Worm (Caenorhabditis elegans): Measurements from ENCODE around the gene ZK742.7.

The ZK742.7 gene

DNA sequence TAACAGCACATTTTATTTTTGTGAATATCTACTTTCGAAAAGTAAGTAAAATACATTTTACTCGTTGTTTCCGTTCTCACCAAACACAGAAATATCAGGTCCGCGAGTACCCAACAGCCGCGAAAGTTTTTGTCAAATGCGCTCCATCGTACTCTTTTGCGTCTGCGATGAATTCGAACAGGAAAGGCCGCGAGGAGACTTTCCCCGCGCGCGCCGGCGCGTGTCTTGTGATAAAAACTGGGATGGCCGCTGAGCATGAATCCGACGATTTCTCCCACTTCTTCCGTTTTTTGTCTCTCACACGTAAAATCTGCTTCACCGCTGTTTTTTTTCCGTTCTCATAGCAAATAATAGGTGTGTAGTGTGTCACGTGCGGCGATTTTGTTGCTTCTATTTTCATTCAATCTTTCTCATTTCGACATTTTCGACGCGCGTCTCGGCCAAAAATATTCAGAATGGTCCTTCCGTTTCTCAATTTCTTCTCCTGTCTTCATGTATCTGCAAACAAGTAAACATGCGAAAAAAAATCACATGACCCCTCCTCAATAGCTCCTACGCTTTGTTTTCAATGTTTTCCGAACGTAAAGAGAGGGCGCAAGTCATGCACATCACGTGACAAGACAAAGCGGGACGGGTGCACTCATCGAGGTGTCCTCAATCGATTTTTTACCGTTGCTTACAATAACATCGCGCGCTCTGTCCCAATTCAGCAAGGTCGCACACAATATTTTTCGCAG is 6.1 kb downstream of the ZK742.7 start, which contains the start of gene uvs-1 (continued):
- TF ChIP-seq snpc-1.1 (tag; optimal IDR thresholded peaks at IDR 0.05; ENCODE audit: insufficient read depth): no peak

- TF ChIP-seq dpff-1 (tag; optimal IDR thresholded peaks at IDR 0.05): no peak
- TF ChIP-seq gei-17 (GFP tag; optimal IDR thresholded peaks at IDR 0.05): no peak
- no peak for TF ChIP-seq ztf-28 (GFP tag; IDR thresholded peaks at IDR 0.05)
- no peak for TF ChIP-seq zfh-2 (GFP tag; conservative IDR thresholded peaks at IDR 0.05)
- 0 out of 2 replicates have a peak, but pooled peaks have one; percentile 33 for TF ChIP-seq F37B4.10 (GFP tag; IDR thresholded peaks at IDR 0.05)
- TF ChIP-seq hmg-1.2 (GFP tag; IDR thresholded peaks at IDR 0.05): no peak
- no peak for TF ChIP-seq athp-1 (tag; optimal IDR thresholded peaks at IDR 0.05)
- TF ChIP-seq nhr-80 (tag; optimal IDR thresholded peaks at IDR 0.05): no peak
- no peak for TF ChIP-seq cebp-1 (GFP tag; IDR thresholded peaks at IDR 0.05)
- TF ChIP-seq cebp-1 (tag; optimal IDR thresholded peaks at IDR 0.05): peak; percentile 47
Observed at ce11 chrV:7804801-7805163, 6.6 kb downstream of the ZK742.7 start, which contains the start of gene xpo-1. TSS of gene xpo-1 (plus strand) at chrV:7805064.

- no peak for TF ChIP-seq F39B2.1 (GFP tag; IDR thresholded peaks at IDR 0.05)
- no peak for TF ChIP-seq nhr-27 (tag; optimal IDR thresholded peaks at IDR 0.05)
- no peak for TF ChIP-seq ets-4 (GFP tag; optimal IDR thresholded peaks at IDR 0.05)
- no peak for TF ChIP-seq rcor-1 (GFP tag; IDR thresholded peaks at IDR 0.05)
- TF ChIP-seq egrh-3 (GFP tag; IDR thresholded peaks at IDR 0.05): no peak
Observed at ce11 chrV:7806629-7807028, 8.4 kb downstream of the ZK742.7 start.

ce11 chrV:7808444-7808843 is 10.3 kb downstream of the ZK742.7 start:
- no peak for TF ChIP-seq ZK185.1 (tag; optimal IDR thresholded peaks at IDR 0.05; ENCODE audit: poor library complexity, severe bottlenecking)
- no peak for TF ChIP-seq nhr-27 (tag; optimal IDR thresholded peaks at IDR 0.05)
- 0 out of 2 replicates have a peak, but pooled peaks have one; percentile 15 for TF ChIP-seq madf-6 (GFP tag; IDR thresholded peaks at IDR 0.05)
- TF ChIP-seq dpl-1 (GFP tag; optimal IDR thresholded peaks at IDR 0.05): no peak

DNA sequence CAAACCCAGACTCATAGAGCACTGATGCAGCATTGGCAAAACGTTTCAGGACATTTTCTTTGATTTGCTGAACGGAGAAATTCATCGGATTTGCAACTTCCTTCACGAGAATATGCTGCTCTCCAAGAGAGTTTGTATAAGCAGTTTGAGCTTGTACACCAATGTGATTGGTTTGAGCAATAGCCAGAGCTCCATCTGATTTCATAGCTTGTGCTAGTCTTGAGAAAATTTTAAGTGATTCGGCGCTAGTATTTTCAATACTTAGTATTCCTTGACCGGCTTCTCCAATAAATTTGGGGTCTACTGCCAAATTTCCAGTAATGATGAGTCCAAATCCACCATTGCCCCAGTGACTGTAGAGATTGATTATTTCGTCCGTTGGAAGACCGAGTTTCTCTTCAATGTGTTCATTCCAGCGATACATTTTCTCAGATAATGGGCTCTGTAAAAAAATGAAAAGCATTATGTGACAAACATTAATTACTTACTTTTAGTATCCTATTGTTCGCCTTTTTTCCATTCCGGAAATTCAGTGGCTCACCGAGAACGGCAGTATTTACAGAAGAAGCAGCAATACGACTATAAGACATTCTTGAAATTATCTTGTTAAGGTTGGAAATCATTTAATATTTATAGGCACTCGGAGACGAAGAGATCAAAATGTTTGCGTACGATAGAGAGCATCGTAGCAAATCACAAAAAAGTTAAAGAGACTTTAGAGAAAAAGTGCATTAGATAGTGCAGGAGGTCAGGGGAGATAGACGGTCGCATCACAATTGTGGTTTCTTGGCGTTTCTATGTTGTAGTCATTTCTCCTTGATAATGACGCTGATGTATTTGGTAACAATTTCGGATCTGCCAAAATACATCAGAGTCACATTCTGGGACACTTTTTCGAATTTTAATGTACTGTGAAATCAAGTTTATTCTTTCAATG is 11.4 kb downstream of the ZK742.7 start, which contains the start of gene ZK742.3:
Gene ZK742.3, minus strand, starts transcription at position 593 of the 937 bp plus-strand sequence.
- TF ChIP-seq attf-5 (GFP tag; optimal IDR thresholded peaks at IDR 0.05): peak; percentile 6
- no peak for TF ChIP-seq cebp-1 (GFP tag; IDR thresholded peaks at IDR 0.05)
- peak; percentile 4 for TF ChIP-seq cebp-1 (tag; optimal IDR thresholded peaks at IDR 0.05)
- 0 out of 2 replicates have a peak, but pooled peaks have one; percentile 20 for TF ChIP-seq lin-26 (GFP tag; IDR thresholded peaks at IDR 0.05)
- peak; percentile 63 for TF ChIP-seq nhr-80 (tag; optimal IDR thresholded peaks at IDR 0.05)
- TF ChIP-seq ceh-58 (GFP tag; IDR thresholded peaks at IDR 0.05): no peak

ce11 chrV:7810591-7810990 is 12.4 kb downstream of the ZK742.7 start:
- TF ChIP-seq F49E8.2 (tag; optimal IDR thresholded peaks at IDR 0.05; ENCODE audit: insufficient read depth): no peak
- TF ChIP-seq K11D2.4 (GFP tag; IDR thresholded peaks at IDR 0.05): no peak
- TF ChIP-seq nfya-1 (tag; optimal IDR thresholded peaks at IDR 0.05; ENCODE audit: borderline replicate concordance, insufficient read depth): no peak
- TF ChIP-seq sptf-2 (GFP tag; optimal IDR thresholded peaks at IDR 0.05): no peak
- no peak for TF ChIP-seq hrde-1 (tag; optimal IDR thresholded peaks at IDR 0.05; ENCODE audit: borderline replicate concordance)
- no peak for TF ChIP-seq F33H1.4 (GFP tag; IDR thresholded peaks at IDR 0.05)
- TF ChIP-seq ceh-100 (GFP tag; IDR thresholded peaks at IDR 0.05): no peak
- no peak for TF ChIP-seq B0019.2 (GFP tag; conservative IDR thresholded peaks at IDR 0.05)
- no peak for TF ChIP-seq madf-3 (GFP tag; IDR thresholded peaks at IDR 0.05)
- TF ChIP-seq hsf-1 (GFP tag; IDR thresholded peaks at IDR 0.05): no peak
- TF ChIP-seq attf-5 (GFP tag; optimal IDR thresholded peaks at IDR 0.05): no peak
- no peak for TF ChIP-seq F37B4.10 (GFP tag; IDR thresholded peaks at IDR 0.05)
- no peak for TF ChIP-seq ztf-26 (tag; optimal IDR thresholded peaks at IDR 0.05)
- TF ChIP-seq dpl-1 (GFP tag; optimal IDR thresholded peaks at IDR 0.05): no peak
- no peak for TF ChIP-seq F23B12.7 (tag; optimal IDR thresholded peaks at IDR 0.05; ENCODE audit: insufficient read depth)
- no peak for TF ChIP-seq lin-35 (GFP tag; optimal IDR thresholded peaks at IDR 0.05)
- TF ChIP-seq ztf-18 (tag; optimal IDR thresholded peaks at IDR 0.05): no peak
